Worm (Caenorhabditis elegans) whole organism, L4 larva: ENCODE results near the gene scl-7.

Source experiments
- fkh-10 ChIP-seq: fragments of 150-350 bp; optimal IDR thresholded peaks from 2 replicates; lab custom pipeline; 2014; ENCODE audit warnings: missing biosample characterization, missing genetic modification reagents, missing genetic modification characterization
- fos-1 ChIP-seq: fragments of 150-350 bp; optimal IDR thresholded peaks from 2 replicates; lab custom pipeline; 2014; ENCODE audit warnings: missing biosample characterization, missing genetic modification characterization
- lin-15B ChIP-seq: fragments of 150-350 bp; sonication (generic microtip); optimal IDR thresholded peaks from 3 replicates; lab custom pipeline; 2014; ENCODE audit warnings: missing biosample characterization, missing genetic modification characterization
- nhr-11 ChIP-seq: fragments of 150-350 bp; optimal IDR thresholded peaks from 2 replicates; lab custom pipeline; 2014; ENCODE audit warnings: missing biosample characterization, missing genetic modification characterization
- nhr-237 ChIP-seq: sonication (generic microtip); optimal IDR thresholded peaks from 2 replicates; lab custom pipeline; 2017; ENCODE audit warnings: missing biosample characterization, missing genetic modification characterization

- TF ChIP-seq nhr-11 (tag; lab: Kevin White, UChicago) (no peak), nhr-237 (tag; lab: Kevin White, UChicago) (no peak), fos-1 (tag; lab: Kevin White, UChicago) (no peak), fkh-10 (GFP tag; lab: Kevin White, UChicago) (peak; percentile 3), lin-15B (tag; lab: Kevin White, UChicago) (no peak)
Observed at ce11 chrIV:13029674-13030466, 40.4 kb upstream of the scl-7 start.
